Worm (Caenorhabditis elegans): ENCODE data around the gene srh-3.

DNA sequence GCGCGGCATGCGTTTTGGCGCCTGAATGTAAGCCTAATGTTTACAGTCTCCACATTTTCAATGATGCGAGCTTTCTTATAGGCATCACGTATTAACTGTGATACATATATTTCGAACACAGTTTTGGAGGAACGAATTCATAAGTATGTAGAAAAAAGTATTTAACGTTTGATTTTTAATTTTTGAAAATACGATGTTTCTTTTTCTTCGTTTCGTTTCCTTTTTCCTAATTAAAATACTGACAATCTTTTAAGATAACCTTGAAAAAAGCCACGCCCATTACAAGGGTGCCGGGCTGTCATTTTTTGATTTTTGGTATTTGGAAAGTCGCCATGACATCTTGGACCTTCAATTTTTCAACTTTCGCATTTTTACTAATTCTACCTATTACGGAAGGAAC, 17.5 kb upstream of the srh-3 start, which contains the start of gene K04F1.9:
- TF ChIP-seq ama-1 (optimal IDR thresholded peaks at IDR 0.05) (no peak), attf-4 (tag; optimal IDR thresholded peaks at IDR 0.05) (no peak), lin-15B (tag; optimal IDR thresholded peaks at IDR 0.05) (no peak), nhr-6 (tag; optimal IDR thresholded peaks at IDR 0.05) (no peak), unc-62 (GFP tag; optimal IDR thresholded peaks at IDR 0.05 in 1 of 2) (no peak), unc-62 (tag; optimal IDR thresholded peaks at IDR 0.05) (no peak), lir-3 (tag; optimal IDR thresholded peaks at IDR 0.05) (no peak), pha-4 (GFP tag; IDR thresholded peaks at IDR 0.05) (no peak), pha-4 (tag; optimal IDR thresholded peaks at IDR 0.05) (no peak), snpc-4 (tag; optimal IDR thresholded peaks at IDR 0.05) (no peak), nhr-25 (tag; optimal IDR thresholded peaks at IDR 0.05; ENCODE audit: borderline replicate concordance, insufficient read depth) (no peak), nhr-11 (tag; optimal IDR thresholded peaks at IDR 0.05) (no peak), fkh-10 (GFP tag; optimal IDR thresholded peaks at IDR 0.05) (no peak), nhr-76 (tag; optimal IDR thresholded peaks at IDR 0.05) (no peak), zag-1 (tag; optimal IDR thresholded peaks at IDR 0.05) (no peak), nhr-111 (GFP tag; optimal IDR thresholded peaks at IDR 0.05) (no peak)

Data from whole organism, L4 larva.